Fruit fly (Drosophila melanogaster) whole organism, embryonic: ENCODE data around the gene Atg6.

Source experiments
- B-H2 ChIP-seq: fragments of 200-800 bp; sonication (Bioruptor generic); optimal IDR thresholded peaks from 2 replicates; lab custom pipeline; 2018; ENCODE audit warnings: missing biosample characterization, mild to moderate bottlenecking, missing genetic modification characterization
- C15 ChIP-seq: fragments of 200-800 bp; sonication (Bioruptor generic); IDR thresholded peaks from 3 replicates; pipeline ENCODE4 v1.3.6; 2022; ENCODE audit warnings: missing biosample characterization, missing genetic modification characterization
- CG11247 ChIP-seq: fragments of 200-800 bp; sonication (Bioruptor generic); IDR thresholded peaks from 2 replicates; pipeline ENCODE4 v1.3.6; 2022; ENCODE audit warnings: missing biosample characterization, missing genetic modification characterization
- CG11723 ChIP-seq: fragments of 200-800 bp; sonication (Bioruptor generic); optimal IDR thresholded peaks from 2 replicates; lab custom pipeline; 2017; ENCODE audit warnings: missing biosample characterization, mild to moderate bottlenecking, missing genetic modification characterization
- CG1233 ChIP-seq: fragments of 200-800 bp; sonication (Bioruptor generic); optimal IDR thresholded peaks from 4 replicates; lab custom pipeline; 2018; ENCODE audit warnings: missing biosample characterization, mild to moderate bottlenecking, missing genetic modification characterization
- CG14050 ChIP-seq: fragments of 200-800 bp; sonication (Bioruptor generic); IDR thresholded peaks from 3 replicates; pipeline ENCODE4 v1.3.6; 2022; ENCODE audit warnings: missing biosample characterization, missing genetic modification characterization
- CG14710 ChIP-seq: fragments of 200-800 bp; sonication (Bioruptor generic); optimal IDR thresholded peaks from 3 replicates; lab custom pipeline; 2019; ENCODE audit warnings: missing biosample characterization, mild to moderate bottlenecking, missing genetic modification characterization, moderate library complexity
- CG15011 ChIP-seq: fragments of 200-800 bp; sonication (Bioruptor generic); optimal IDR thresholded peaks from 3 replicates; lab custom pipeline; 2018; ENCODE audit warnings: missing biosample characterization, mild to moderate bottlenecking, missing genetic modification characterization
- CG17568 ChIP-seq: fragments of 200-800 bp; sonication (Bioruptor generic); optimal IDR thresholded peaks from 2 replicates; lab custom pipeline; 2018; ENCODE audit warnings: missing biosample characterization, mild to moderate bottlenecking, missing genetic modification characterization, moderate library complexity
- CG17612 ChIP-seq: fragments of 200-800 bp; sonication (Bioruptor generic); IDR thresholded peaks from 2 replicates; pipeline ENCODE4 v1.3.6; 2022; ENCODE audit warnings: missing biosample characterization, missing genetic modification characterization
- CG2120 ChIP-seq: fragments of 200-800 bp; sonication (Bioruptor generic); optimal IDR thresholded peaks from 3 replicates; lab custom pipeline; 2016; ENCODE audit warnings: missing biosample characterization, missing genetic modification characterization
- CG30020 ChIP-seq: fragments of 200-800 bp; optimal IDR thresholded peaks from 2 replicates; lab custom pipeline; 2019; ENCODE audit warnings: missing biosample characterization, mild to moderate bottlenecking, missing genetic modification characterization, moderate library complexity
- CG30403 ChIP-seq: fragments of 200-800 bp; sonication (Bioruptor generic); optimal IDR thresholded peaks from 3 replicates; lab custom pipeline; 2016; ENCODE audit warnings: missing biosample characterization, missing genetic modification characterization
- CG3065 ChIP-seq: fragments of 200-800 bp; sonication (Bioruptor generic); optimal IDR thresholded peaks from 2 replicates; lab custom pipeline; 2016; ENCODE audit warnings: missing biosample characterization, missing genetic modification characterization
- CG31224 ChIP-seq: fragments of 200-800 bp; sonication (Bioruptor generic); IDR thresholded peaks from 2 replicates; pipeline ENCODE4 v1.3.6; 2022; ENCODE audit warnings: missing biosample characterization, missing genetic modification characterization
- CG3281 ChIP-seq: fragments of 200-800 bp; sonication (Bioruptor generic); optimal IDR thresholded peaks from 3 replicates; lab custom pipeline; 2017; ENCODE audit warnings: missing biosample characterization, mild to moderate bottlenecking, missing genetic modification characterization
- CG43689 ChIP-seq: fragments of 200-800 bp; sonication (Bioruptor generic); IDR thresholded peaks from 2 replicates; pipeline ENCODE4 v1.3.6; 2022; ENCODE audit warnings: missing biosample characterization, missing genetic modification characterization
- CG5953 ChIP-seq: fragments of 200-800 bp; sonication (Bioruptor generic); IDR thresholded peaks from 2 replicates; pipeline ENCODE4 v1.3.6; 2022; ENCODE audit warnings: missing biosample characterization, missing genetic modification characterization
- CG6813 ChIP-seq: fragments of 200-800 bp; sonication (Bioruptor generic); optimal IDR thresholded peaks from 2 replicates; lab custom pipeline; 2017; ENCODE audit warnings: missing biosample characterization, missing genetic modification characterization, mild to moderate bottlenecking, moderate library complexity, missing genetic modification reagents
- CG9797 ChIP-seq: fragments of 200-800 bp; sonication (Bioruptor generic); optimal IDR thresholded peaks from 3 replicates; lab custom pipeline; 2018; ENCODE audit warnings: missing biosample characterization, mild to moderate bottlenecking, missing genetic modification characterization
- CG9817 ChIP-seq: fragments of 200-800 bp; sonication (Bioruptor generic); optimal IDR thresholded peaks from 2 replicates; lab custom pipeline; 2018; ENCODE audit warnings: missing biosample characterization, mild to moderate bottlenecking, missing genetic modification characterization, moderate library complexity
- Dek ChIP-seq: fragments of 200-800 bp; sonication (Bioruptor generic); optimal IDR thresholded peaks from 3 replicates; lab custom pipeline; 2019; ENCODE audit warnings: missing biosample characterization, mild to moderate bottlenecking, missing genetic modification characterization, moderate library complexity
- E2f1 ChIP-seq: fragments of 200-800 bp; sonication (Bioruptor generic); IDR thresholded peaks from 2 replicates; pipeline ENCODE4 v1.3.6; 2022; ENCODE audit warnings: missing biosample characterization, missing genetic modification characterization
- E2f2 ChIP-seq: fragments of 200-800 bp; sonication (Bioruptor generic); IDR thresholded peaks from 2 replicates; pipeline ENCODE4 v1.3.6; 2022; ENCODE audit warnings: missing biosample characterization, missing genetic modification characterization
- HLH54F ChIP-seq: fragments of 200-800 bp; sonication (Bioruptor generic); optimal IDR thresholded peaks from 3 replicates; lab custom pipeline; 2016; ENCODE audit warnings: missing biosample characterization, missing genetic modification characterization
- Hand ChIP-seq: fragments of 200-800 bp; sonication (Bioruptor generic); optimal IDR thresholded peaks from 2 replicates; lab custom pipeline; 2017; ENCODE audit warnings: mild to moderate bottlenecking, missing biosample characterization, missing genetic modification reagents, missing genetic modification characterization
- Hr39 ChIP-seq: fragments of >200 bp; optimal IDR thresholded peaks from 2 replicates; lab custom pipeline; 2017
- Hr78 ChIP-seq, 2 experiments: fragments of 200-800 bp in 1 of 2; fragments of >200 bp in 1 of 2; sonication (Bioruptor generic) in 1 of 2; optimal IDR thresholded peaks; 2 replicates each; lab custom pipeline; 2017 to 2019; ENCODE audit warnings: missing biosample characterization in 2 of 2, missing genetic modification characterization in 2 of 2, mild to moderate bottlenecking in 1 of 2, moderate library complexity in 1 of 2
- Jarid2 ChIP-seq: fragments of 200-800 bp; sonication (Bioruptor generic); optimal IDR thresholded peaks from 3 replicates; lab custom pipeline; 2017; ENCODE audit warnings: mild to moderate bottlenecking, missing biosample characterization, missing genetic modification reagents, missing genetic modification characterization
- MESR4 ChIP-seq: fragments of 200-800 bp; sonication (Bioruptor generic); optimal IDR thresholded peaks from 2 replicates; lab custom pipeline; 2018; ENCODE audit warnings: missing biosample characterization, mild to moderate bottlenecking, missing genetic modification characterization, moderate library complexity
- Neu2 ChIP-seq: fragments of 200-800 bp; sonication (Bioruptor generic); optimal IDR thresholded peaks from 3 replicates; lab custom pipeline; 2016; ENCODE audit warnings: missing biosample characterization, missing genetic modification characterization, borderline replicate concordance
- Ssrp ChIP-seq: fragments of 200-800 bp; sonication (Bioruptor generic); optimal IDR thresholded peaks from 2 replicates; lab custom pipeline; 2018; ENCODE audit warnings: missing biosample characterization, mild to moderate bottlenecking, missing genetic modification characterization, moderate library complexity
- TFAM ChIP-seq: fragments of 200-800 bp; sonication (Bioruptor generic); optimal IDR thresholded peaks from 2 replicates; lab custom pipeline; 2017; ENCODE audit warnings: missing biosample characterization, missing genetic modification characterization, inconsistent platforms
- Usf ChIP-seq: fragments of 200-800 bp; sonication (Bioruptor generic); optimal IDR thresholded peaks from 2 replicates; lab custom pipeline; 2017; ENCODE audit warnings: missing genotype, missing biosample characterization, missing genetic modification characterization
- abd-A ChIP-seq: fragments of 200-800 bp; sonication (Bioruptor generic); optimal IDR thresholded peaks from 3 replicates; lab custom pipeline; 2019; ENCODE audit warnings: missing biosample characterization, mild to moderate bottlenecking, missing genetic modification characterization, moderate library complexity
- aop ChIP-seq: fragments of 200-800 bp; sonication (Bioruptor generic); IDR thresholded peaks from 2 replicates; pipeline ENCODE4 v1.3.6; 2022; ENCODE audit warnings: missing biosample characterization, missing genetic modification characterization
- ap ChIP-seq: fragments of 200-800 bp; sonication (Bioruptor generic); IDR thresholded peaks from 2 replicates; pipeline ENCODE4 v1.3.6; 2022; ENCODE audit warnings: missing biosample characterization, missing genetic modification characterization
- ash1 ChIP-seq: fragments of 200-800 bp; sonication (Bioruptor generic); optimal IDR thresholded peaks from 2 replicates; lab custom pipeline; 2018; ENCODE audit warnings: missing biosample characterization, mild to moderate bottlenecking, missing genetic modification characterization
- dimm ChIP-seq: fragments of 200-800 bp; sonication (Bioruptor generic); IDR thresholded peaks from 2 replicates; pipeline ENCODE4 v1.3.6; 2022; ENCODE audit warnings: missing biosample characterization, missing genetic modification characterization
- ftz-f1 ChIP-seq: fragments of 200-800 bp; sonication (Bioruptor generic); optimal IDR thresholded peaks from 2 replicates; lab custom pipeline; 2016; ENCODE audit warnings: missing biosample characterization, missing genetic modification characterization
- grau ChIP-seq: fragments of 200-800 bp; optimal IDR thresholded peaks from 3 replicates; lab custom pipeline; 2019; ENCODE audit warnings: missing biosample characterization, mild to moderate bottlenecking, missing genetic modification characterization, moderate library complexity
- ham ChIP-seq: fragments of 200-800 bp; sonication (Bioruptor generic); IDR thresholded peaks from 2 replicates; pipeline ENCODE4 v1.3.6; 2022; ENCODE audit warnings: missing biosample characterization, missing genetic modification characterization
- her ChIP-seq: fragments of 200-800 bp; sonication (Bioruptor generic); optimal IDR thresholded peaks from 2 replicates; lab custom pipeline; 2016; ENCODE audit warnings: missing biosample characterization, missing genetic modification characterization
- nerfin-1 ChIP-seq: fragments of 200-800 bp; sonication (Bioruptor generic); optimal IDR thresholded peaks from 3 replicates; lab custom pipeline; 2019; ENCODE audit warnings: missing biosample characterization, mild to moderate bottlenecking, missing genetic modification characterization, moderate library complexity
- onecut ChIP-seq: fragments of 200-800 bp; sonication (Bioruptor generic); IDR thresholded peaks from 2 replicates; pipeline ENCODE4 v1.3.6; 2022; ENCODE audit warnings: missing biosample characterization, missing genetic modification characterization
- pum ChIP-seq: fragments of 200-800 bp; sonication (Bioruptor generic); optimal IDR thresholded peaks from 2 replicates; lab custom pipeline; 2016; ENCODE audit warnings: missing biosample characterization, missing genetic modification characterization
- ro ChIP-seq: fragments of 200-800 bp; sonication (Bioruptor generic); IDR thresholded peaks from 2 replicates; pipeline ENCODE4 v1.3.6; 2022; ENCODE audit warnings: missing biosample characterization, missing genetic modification characterization
- tap ChIP-seq: fragments of 200-800 bp; optimal IDR thresholded peaks from 3 replicates; lab custom pipeline; 2019; ENCODE audit warnings: missing biosample characterization, mild to moderate bottlenecking, missing genetic modification characterization, moderate library complexity
- trh ChIP-seq: fragments of 200-800 bp; sonication (Bioruptor generic); optimal IDR thresholded peaks from 2 replicates; lab custom pipeline; 2016; ENCODE audit warnings: missing biosample characterization, missing genetic modification characterization
- zen ChIP-seq: fragments of 200-800 bp; sonication (Bioruptor generic); optimal IDR thresholded peaks from 3 replicates; lab custom pipeline; 2018; ENCODE audit warnings: missing biosample characterization, mild to moderate bottlenecking, missing genetic modification characterization, moderate library complexity
- zen2 ChIP-seq: fragments of 200-800 bp; sonication (Bioruptor generic); IDR thresholded peaks from 3 replicates; pipeline ENCODE4 v1.3.6; 2022; ENCODE audit warnings: missing biosample characterization, missing genetic modification characterization; ENCODE audit not compliant: partially characterized antibody
- zf30C ChIP-seq: fragments of 200-800 bp; sonication (Bioruptor generic); optimal IDR thresholded peaks from 3 replicates; lab custom pipeline; 2018; ENCODE audit warnings: missing biosample characterization, mild to moderate bottlenecking, missing genetic modification characterization

Gene Atg6

DNA sequence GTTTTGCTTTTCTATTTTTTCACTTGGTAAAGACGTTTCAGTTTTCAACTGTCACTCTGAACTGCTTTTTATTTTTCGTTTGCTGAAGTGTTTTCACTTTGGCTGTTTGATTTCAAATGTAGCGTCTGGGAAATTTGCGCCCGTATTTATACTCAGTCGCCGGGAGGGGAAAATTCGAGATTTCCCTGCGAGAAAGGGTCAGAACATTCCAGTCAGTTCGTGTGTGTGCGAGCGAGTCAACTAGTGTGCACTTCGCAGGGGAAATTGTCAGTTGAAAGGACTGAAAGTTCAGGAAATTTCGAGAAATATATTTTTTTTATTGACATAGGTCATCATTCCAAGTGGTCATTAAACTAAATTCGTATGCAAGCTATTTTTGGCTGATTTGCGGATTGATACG is 6.6 kb upstream of the Atg6 start, which contains the start of gene Hsp68 (continued):
- no peak for TF ChIP-seq Hr39 (lab: Kevin White, UChicago)
- no peak for TF ChIP-seq CG1233 (GFP tag; lab: Kevin White, UChicago)
- peak; percentile 4 for TF ChIP-seq CG3281 (GFP tag; lab: Kevin White, UChicago)
- TF ChIP-seq CG5953 (GFP tag; lab: Robert Waterston, UW) = no peak
- TF ChIP-seq nerfin-1 (tag; lab: Kevin White, UChicago) = peak; percentile 58
- TF ChIP-seq onecut (GFP tag; lab: Robert Waterston, UW) = no peak
- no peak for TF ChIP-seq CG30020 (tag; lab: Kevin White, UChicago)
- no peak for TF ChIP-seq Neu2 (GFP tag; lab: Kevin White, UChicago)
- TF ChIP-seq CG30403 = no peak
- no peak for TF ChIP-seq CG11723
- peak; percentile 1 for TF ChIP-seq B-H2 (GFP tag; lab: Kevin White, UChicago)
- peak; percentile 39; the same call in 1 of the 3 replicates for TF ChIP-seq zen2 (GFP tag; lab: Robert Waterston, UW)
- no peak for TF ChIP-seq TFAM
- no peak for TF ChIP-seq CG15011 (GFP tag; lab: Kevin White, UChicago)
- no peak for TF ChIP-seq zen (tag; lab: Kevin White, UChicago)
- no peak for TF ChIP-seq CG9797 (GFP tag; lab: Kevin White, UChicago)
- TF ChIP-seq aop (GFP tag; lab: Robert Waterston, UW) = no peak
- no peak for TF ChIP-seq Dek (tag; lab: Kevin White, UChicago)
- no peak for TF ChIP-seq CG17568 (GFP tag; lab: Kevin White, UChicago)
- TF ChIP-seq CG17612 (GFP tag; lab: Robert Waterston, UW) = no peak
- TF ChIP-seq Jarid2 (GFP tag; lab: Kevin White, UChicago) = no peak
- no peak for TF ChIP-seq her (GFP tag; lab: Kevin White, UChicago)
- no peak for TF ChIP-seq CG31224 (GFP tag; lab: Robert Waterston, UW)
- no peak for TF ChIP-seq pum (GFP tag; lab: Kevin White, UChicago)
- TF ChIP-seq ro = no peak
- no peak for TF ChIP-seq CG14050 (GFP tag; lab: Robert Waterston, UW)
- TF ChIP-seq Hr78 (GFP tag; optimal IDR thresholded peaks at IDR 0.05; lab: Kevin White, UChicago) = peak in 1 of 2 experiments; percentile 78
- peak; percentile 4 for TF ChIP-seq zf30C (GFP tag; lab: Kevin White, UChicago)
- TF ChIP-seq Ssrp (tag; lab: Kevin White, UChicago) = no peak
- no peak for TF ChIP-seq CG9817
- no peak for TF ChIP-seq CG3065 (GFP tag; lab: Kevin White, UChicago)
- TF ChIP-seq Hand (GFP tag; lab: Kevin White, UChicago) = no peak
- peak; percentile 35 for TF ChIP-seq MESR4 (GFP tag; lab: Kevin White, UChicago)
- TF ChIP-seq ap (GFP tag; lab: Robert Waterston, UW) = no peak
- TF ChIP-seq ham = no peak
- TF ChIP-seq tap = no peak
- peak; percentile 88 for TF ChIP-seq abd-A (tag; lab: Kevin White, UChicago)
- no peak for TF ChIP-seq Usf
- TF ChIP-seq grau (tag; lab: Kevin White, UChicago) = peak; percentile 23
- TF ChIP-seq E2f1 (GFP tag; lab: Robert Waterston, UW) = no peak
- no peak for TF ChIP-seq C15 (GFP tag; lab: Robert Waterston, UW)
- no peak for TF ChIP-seq ash1 (GFP tag; lab: Kevin White, UChicago)
- no peak for TF ChIP-seq CG43689 (GFP tag; lab: Robert Waterston, UW)
- no peak for TF ChIP-seq HLH54F (GFP tag; lab: Kevin White, UChicago)
- TF ChIP-seq CG6813 (GFP tag; lab: Kevin White, UChicago) = no peak
- TF ChIP-seq CG14710 (tag; lab: Kevin White, UChicago) = peak; percentile 11
- TF ChIP-seq dimm (GFP tag; lab: Robert Waterston, UW) = no peak
- no peak for TF ChIP-seq CG11247
- no peak for TF ChIP-seq CG2120 (GFP tag; lab: Kevin White, UChicago)
- peak; percentile 44 for TF ChIP-seq E2f2 (GFP tag; lab: Robert Waterston, UW)
- no peak for TF ChIP-seq ftz-f1 (GFP tag; lab: Kevin White, UChicago)
- no peak for TF ChIP-seq trh (GFP tag; lab: Kevin White, UChicago)
